Fruit fly (Drosophila melanogaster) whole organism, embryonic: Measurements from ENCODE around the gene Atg14.

ENCODE experiments used
- Ada2b ChIP-seq: fragments of 200-800 bp; sonication (Bioruptor generic); IDR thresholded peaks from 2 replicates; pipeline ENCODE4 v1.3.6; 2022; ENCODE audit warnings: missing biosample characterization, missing genetic modification characterization
- Bteb2 ChIP-seq: fragments of 200-800 bp; sonication (Bioruptor generic); optimal IDR thresholded peaks from 2 replicates; lab custom pipeline; 2016; ENCODE audit warnings: missing biosample characterization, missing genetic modification characterization
- CG14965 ChIP-seq: fragments of 200-800 bp; sonication (Bioruptor generic); optimal IDR thresholded peaks from 2 replicates; lab custom pipeline; 2016; ENCODE audit warnings: missing biosample characterization, missing genetic modification characterization, borderline replicate concordance
- CG15011 ChIP-seq: fragments of 200-800 bp; sonication (Bioruptor generic); optimal IDR thresholded peaks from 3 replicates; lab custom pipeline; 2018; ENCODE audit warnings: missing biosample characterization, mild to moderate bottlenecking, missing genetic modification characterization
- CG15601 ChIP-seq: fragments of 200-800 bp; sonication (Bioruptor generic); optimal IDR thresholded peaks from 3 replicates; lab custom pipeline; 2019; ENCODE audit warnings: missing biosample characterization, mild to moderate bottlenecking, missing genetic modification characterization, moderate library complexity
- CG1647 ChIP-seq: fragments of 200-800 bp; sonication (Bioruptor generic); optimal IDR thresholded peaks from 3 replicates; lab custom pipeline; 2016; ENCODE audit warnings: missing biosample characterization, missing genetic modification characterization
- CG17385 ChIP-seq: fragments of 200-800 bp; sonication (Bioruptor generic); optimal IDR thresholded peaks from 3 replicates; lab custom pipeline; 2018; ENCODE audit warnings: missing biosample characterization, mild to moderate bottlenecking, missing genetic modification characterization
- CG1792 ChIP-seq: fragments of 200-800 bp; sonication (Bioruptor generic); optimal IDR thresholded peaks from 2 replicates; lab custom pipeline; 2016; ENCODE audit warnings: missing biosample characterization, missing genetic modification characterization
- CG2202 ChIP-seq: fragments of 200-800 bp; sonication (Bioruptor generic); optimal IDR thresholded peaks from 2 replicates; lab custom pipeline; 2018; ENCODE audit warnings: missing biosample characterization, mild to moderate bottlenecking, missing genetic modification characterization
- CG3995 ChIP-seq: fragments of 200-800 bp; sonication (Bioruptor generic); optimal IDR thresholded peaks from 3 replicates; lab custom pipeline; 2016; ENCODE audit warnings: missing biosample characterization, missing genetic modification characterization
- CG6254 ChIP-seq: fragments of 200-800 bp; sonication (Bioruptor generic); optimal IDR thresholded peaks from 3 replicates; lab custom pipeline; 2017; ENCODE audit warnings: mild to moderate bottlenecking, missing biosample characterization, missing genetic modification reagents, missing genetic modification characterization
- CG8944 ChIP-seq: fragments of 200-800 bp; sonication (Bioruptor generic); optimal IDR thresholded peaks from 3 replicates; lab custom pipeline; 2016; ENCODE audit warnings: missing biosample characterization, missing genetic modification characterization
- CG9932 ChIP-seq: fragments of 200-800 bp; sonication (Bioruptor generic); IDR thresholded peaks from 2 replicates; pipeline ENCODE4 v1.3.6; 2022; ENCODE audit warnings: missing biosample characterization, missing genetic modification characterization
- D ChIP-seq, 2 experiments: fragments of 200-800 bp in 1 of 2; fragments of >200 bp in 1 of 2; sonication (Bioruptor generic) in 1 of 2; optimal IDR thresholded peaks; 2 replicates in 1 of 2; 3 replicates in 1 of 2; lab custom pipeline; 2017; ENCODE audit warnings: mild to moderate bottlenecking in 1 of 2, missing biosample characterization in 1 of 2, missing genetic modification characterization in 1 of 2, missing genetic modification reagents in 1 of 2
- D19B ChIP-seq: fragments of 200-800 bp; sonication (Bioruptor generic); optimal IDR thresholded peaks from 2 replicates; lab custom pipeline; 2017; ENCODE audit warnings: missing biosample characterization, mild to moderate bottlenecking, missing genetic modification characterization
- Dek ChIP-seq: fragments of 200-800 bp; sonication (Bioruptor generic); optimal IDR thresholded peaks from 3 replicates; lab custom pipeline; 2019; ENCODE audit warnings: missing biosample characterization, mild to moderate bottlenecking, missing genetic modification characterization, moderate library complexity
- Dp ChIP-seq: fragments of 200-800 bp; sonication (Bioruptor generic); optimal IDR thresholded peaks from 2 replicates; lab custom pipeline; 2018; ENCODE audit warnings: missing biosample characterization, mild to moderate bottlenecking, missing genetic modification characterization, moderate library complexity
- Elba2 ChIP-seq: fragments of 200-800 bp; sonication (Bioruptor generic); optimal IDR thresholded peaks from 3 replicates; lab custom pipeline; 2016; ENCODE audit warnings: missing biosample characterization, missing genetic modification characterization
- Ets97D ChIP-seq: fragments of 200-800 bp; sonication (Bioruptor generic); optimal IDR thresholded peaks from 3 replicates; lab custom pipeline; 2016; ENCODE audit warnings: missing biosample characterization, missing genetic modification characterization
- Meics ChIP-seq: fragments of 200-800 bp; sonication (Bioruptor generic); optimal IDR thresholded peaks from 2 replicates; lab custom pipeline; 2017; ENCODE audit warnings: missing biosample characterization, mild to moderate bottlenecking, missing genetic modification characterization
- Nf-YB ChIP-seq: fragments of 200-800 bp; sonication (Bioruptor generic); optimal IDR thresholded peaks from 3 replicates; lab custom pipeline; 2019; ENCODE audit warnings: missing biosample characterization, mild to moderate bottlenecking, missing genetic modification characterization, moderate library complexity
- Side ChIP-seq: fragments of 200-800 bp; sonication (Bioruptor generic); optimal IDR thresholded peaks from 2 replicates; lab custom pipeline; 2016; ENCODE audit warnings: missing biosample characterization, missing genetic modification characterization
- Ssrp ChIP-seq: fragments of 200-800 bp; sonication (Bioruptor generic); optimal IDR thresholded peaks from 2 replicates; lab custom pipeline; 2018; ENCODE audit warnings: missing biosample characterization, mild to moderate bottlenecking, missing genetic modification characterization, moderate library complexity
- Tbp ChIP-seq: fragments of >200 bp; optimal IDR thresholded peaks from 2 replicates; lab custom pipeline; 2018; ENCODE audit warnings: missing biosample characterization, missing genetic modification characterization
- ara ChIP-seq: fragments of 200-800 bp; sonication (Bioruptor generic); IDR thresholded peaks from 2 replicates; pipeline ENCODE4 v1.3.6; 2022; ENCODE audit warnings: missing biosample characterization, missing genetic modification characterization
- ase ChIP-seq: fragments of 200-800 bp; sonication (Bioruptor generic); IDR thresholded peaks from 3 replicates; pipeline ENCODE4 v1.3.6; 2022; ENCODE audit warnings: missing biosample characterization, missing genetic modification characterization
- cato ChIP-seq: fragments of 200-800 bp; sonication (Bioruptor generic); optimal IDR thresholded peaks from 2 replicates; lab custom pipeline; 2016; ENCODE audit warnings: missing biosample characterization, missing genetic modification characterization, borderline replicate concordance
- chif ChIP-seq, 2 experiments: fragments of 200-800 bp; sonication (Bioruptor generic); optimal IDR thresholded peaks; 3 replicates each; lab custom pipeline; 2016; ENCODE audit warnings: missing biosample characterization in 2 of 2, missing genetic modification characterization in 2 of 2
- corto ChIP-seq: fragments of 200-800 bp; sonication (Bioruptor generic); optimal IDR thresholded peaks from 2 replicates; lab custom pipeline; 2016; ENCODE audit warnings: missing biosample characterization, mild to moderate bottlenecking, missing genetic modification characterization, moderate library complexity
- esg ChIP-seq: fragments of 200-800 bp; sonication (Bioruptor generic); conservative IDR thresholded peaks from 2 replicates; pipeline ENCODE4 v1.3.6; 2022; ENCODE audit warnings: missing biosample characterization, missing genetic modification characterization
- fd64A ChIP-seq: fragments of 200-800 bp; sonication (Bioruptor generic); optimal IDR thresholded peaks from 3 replicates; lab custom pipeline; 2018; ENCODE audit warnings: missing biosample characterization, mild to moderate bottlenecking, missing genetic modification characterization
- fd96Cb ChIP-seq: fragments of 200-800 bp; sonication (Bioruptor generic); optimal IDR thresholded peaks from 2 replicates; lab custom pipeline; 2018; ENCODE audit warnings: missing biosample characterization, mild to moderate bottlenecking, missing genetic modification characterization, moderate library complexity
- grn ChIP-seq: fragments of 200-800 bp; sonication (Bioruptor generic); optimal IDR thresholded peaks from 3 replicates; lab custom pipeline; 2017; ENCODE audit warnings: missing biosample characterization, missing genetic modification characterization
- gsb ChIP-seq: fragments of 200-800 bp; sonication (Bioruptor generic); IDR thresholded peaks from 2 replicates; pipeline ENCODE4 v1.3.6; 2022; ENCODE audit warnings: missing biosample characterization, missing genetic modification characterization
- gsb-n ChIP-seq: fragments of 200-800 bp; sonication (Bioruptor generic); optimal IDR thresholded peaks from 3 replicates; lab custom pipeline; 2018; ENCODE audit warnings: missing biosample characterization, mild to moderate bottlenecking, missing genetic modification characterization
- gt ChIP-seq: fragments of 200-800 bp; sonication (Bioruptor generic); IDR thresholded peaks from 2 replicates; pipeline ENCODE4 v1.3.6; 2022; ENCODE audit warnings: missing biosample characterization, missing genetic modification characterization
- jing ChIP-seq: fragments of 200-800 bp; sonication (Bioruptor generic); optimal IDR thresholded peaks from 2 replicates; lab custom pipeline; 2018; ENCODE audit warnings: missing biosample characterization, mild to moderate bottlenecking, missing genetic modification characterization
- jumu ChIP-seq: fragments of 200-800 bp; sonication (Bioruptor generic); optimal IDR thresholded peaks from 3 replicates; lab custom pipeline; 2016; ENCODE audit warnings: missing biosample characterization, missing genetic modification characterization
- lola ChIP-seq, 3 experiments: fragments of >200 bp in 2 of 3; fragments of 200-800 bp in 1 of 3; sonication (Bioruptor generic) in 1 of 3; optimal IDR thresholded peaks; 2 replicates each; lab custom pipeline; 2017 to 2019; ENCODE audit warnings: missing biosample characterization in 3 of 3, missing genetic modification characterization in 3 of 3, mild to moderate bottlenecking in 1 of 3, moderate library complexity in 1 of 3
- p53 ChIP-seq: fragments of 200-800 bp; sonication (Bioruptor generic); optimal IDR thresholded peaks from 2 replicates; lab custom pipeline; 2016; ENCODE audit warnings: missing biosample characterization, missing genetic modification characterization
- pan ChIP-seq, 4 experiments: fragments of >200 bp in 3 of 4; fragments of 200-800 bp in 1 of 4; sonication (Bioruptor generic) in 1 of 4; optimal IDR thresholded peaks in 3 of 4; IDR thresholded peaks in 1 of 4; 2 replicates each; pipeline versions ENCODE4 v1.3.6 to Lab custom; 2017 to 2022; ENCODE audit warnings: missing biosample characterization in 2 of 4, missing genetic modification characterization in 2 of 4, mixed read lengths in 1 of 4
- peb ChIP-seq: fragments of 200-800 bp; sonication (Bioruptor generic); IDR thresholded peaks from 2 replicates; pipeline ENCODE4 v1.3.6; 2022; ENCODE audit warnings: missing biosample characterization, missing genetic modification characterization
- prd ChIP-seq, 3 experiments: fragments of >200 bp in 2 of 3; fragments of 200-800 bp in 1 of 3; sonication (Bioruptor generic) in 1 of 3; optimal IDR thresholded peaks in 2 of 3; IDR thresholded peaks in 1 of 3; 2 replicates in 2 of 3; 3 replicates in 1 of 3; pipeline versions ENCODE4 v1.3.6 to Lab custom; 2017 to 2022; ENCODE audit warnings: missing biosample characterization in 1 of 3, missing genetic modification characterization in 1 of 3
- pzg ChIP-seq: fragments of 200-800 bp; sonication (Bioruptor generic); optimal IDR thresholded peaks from 3 replicates; lab custom pipeline; 2018; ENCODE audit warnings: missing biosample characterization, mild to moderate bottlenecking, missing genetic modification characterization, moderate library complexity
- scrt ChIP-seq: fragments of 200-800 bp; sonication (Bioruptor generic); optimal IDR thresholded peaks from 2 replicates; lab custom pipeline; 2018; ENCODE audit warnings: missing biosample characterization, mild to moderate bottlenecking, missing genetic modification characterization, moderate library complexity
- sd ChIP-seq: fragments of 200-800 bp; sonication (Bioruptor generic); optimal IDR thresholded peaks from 3 replicates; lab custom pipeline; 2018; ENCODE audit warnings: missing biosample characterization, mild to moderate bottlenecking, missing genetic modification characterization, moderate library complexity
- sob ChIP-seq: fragments of 200-800 bp; sonication (Bioruptor generic); IDR thresholded peaks from 2 replicates; pipeline ENCODE4 v1.3.6; 2022; ENCODE audit warnings: missing biosample characterization, missing genetic modification characterization
- tap ChIP-seq: fragments of 200-800 bp; optimal IDR thresholded peaks from 3 replicates; lab custom pipeline; 2019; ENCODE audit warnings: missing biosample characterization, mild to moderate bottlenecking, missing genetic modification characterization, moderate library complexity
- ttk ChIP-seq: fragments of 200-800 bp; sonication (Bioruptor generic); IDR thresholded peaks from 2 replicates; pipeline ENCODE4 v2.1.2; 2022; ENCODE audit warnings: missing biosample characterization, missing genetic modification characterization
- tup ChIP-seq: fragments of 200-800 bp; sonication (Bioruptor generic); optimal IDR thresholded peaks from 2 replicates; lab custom pipeline; 2016; ENCODE audit warnings: missing biosample characterization, mild to moderate bottlenecking, missing genetic modification characterization, moderate library complexity

The Atg14 gene

dm6 chr3R:29089662-29090007 lies 26.6 kb upstream of the Atg14 start (continued):
- TF ChIP-seq gsb-n (tag; lab: Kevin White, UChicago) (no peak), CG8944 (GFP tag; lab: Kevin White, UChicago) (peak; percentile 35), esg (no peak), D (optimal IDR thresholded peaks at IDR 0.05; lab: Kevin White, UChicago) (no peak), D (GFP tag; optimal IDR thresholded peaks at IDR 0.05; lab: Kevin White, UChicago) (no peak), CG15011 (GFP tag; lab: Kevin White, UChicago) (peak; percentile 28), gsb (peak; percentile 25; the same call in 1 of the 2 replicates), sd (tag; lab: Kevin White, UChicago) (no peak), CG3995 (no peak), CG1792 (no peak), Bteb2 (GFP tag; lab: Kevin White, UChicago) (no peak), Elba2 (GFP tag; lab: Kevin White, UChicago) (no peak), peb (GFP tag; lab: Robert Waterston, UW) (peak; percentile 43; the same call in 1 of the 2 replicates), sob (GFP tag; lab: Robert Waterston, UW) (no peak), ase (GFP tag; lab: Robert Waterston, UW) (no peak), ttk (no peak), CG15601 (tag; lab: Kevin White, UChicago) (no peak), CG17385 (GFP tag; lab: Kevin White, UChicago) (no peak), Nf-YB (no peak), pan (optimal IDR thresholded peaks at IDR 0.05; lab: Kevin White, UChicago) (no peak), pan (GFP tag; optimal IDR thresholded peaks at IDR 0.05 in 1 of 2, IDR thresholded peaks at IDR 0.05 in 1 of 2) (no peak), D19B (GFP tag; lab: Kevin White, UChicago) (peak; percentile 27), Side (GFP tag; lab: Kevin White, UChicago) (no peak), chif (GFP tag; optimal IDR thresholded peaks at IDR 0.05; lab: Kevin White, UChicago) (peak in 1 of 2 experiments; percentile 41), lola (GFP tag; optimal IDR thresholded peaks at IDR 0.05; lab: Kevin White, UChicago) (no peak), Meics (GFP tag; lab: Kevin White, UChicago) (peak; percentile 53), prd (optimal IDR thresholded peaks at IDR 0.05; lab: Kevin White, UChicago) (no peak), prd (GFP tag; IDR thresholded peaks at IDR 0.05; lab: Robert Waterston, UW) (peak; percentile 65; the same call in 1 of the 3 replicates), fd96Cb (tag; lab: Kevin White, UChicago) (peak; percentile 46), tap (no peak), grn (no peak), jumu (GFP tag; lab: Kevin White, UChicago) (peak; percentile 47), scrt (GFP tag; lab: Kevin White, UChicago) (peak; percentile 43), CG14965 (GFP tag; lab: Kevin White, UChicago) (no peak), Dek (tag; lab: Kevin White, UChicago) (no peak), fd64A (no peak), Ada2b (GFP tag; lab: Robert Waterston, UW) (peak; percentile 44; the same call in 1 of the 2 replicates), CG2202 (tag; lab: Kevin White, UChicago) (no peak), tup (GFP tag; lab: Kevin White, UChicago) (no peak), ara (GFP tag; lab: Robert Waterston, UW) (no peak), p53 (GFP tag; lab: Kevin White, UChicago) (no peak), Tbp (GFP tag; lab: Kevin White, UChicago) (no peak), jing (GFP tag; lab: Kevin White, UChicago) (no peak), CG1647 (no peak), Ssrp (no peak), corto (GFP tag; lab: Kevin White, UChicago) (no peak), pzg (GFP tag; lab: Kevin White, UChicago) (no peak), Dp (GFP tag; lab: Kevin White, UChicago) (no peak), cato (GFP tag; lab: Kevin White, UChicago) (no peak), gt (GFP tag; lab: Robert Waterston, UW) (no peak), Ets97D (GFP tag; lab: Kevin White, UChicago) (no peak), CG9932 (GFP tag; lab: Robert Waterston, UW) (no peak), CG6254 (GFP tag; lab: Kevin White, UChicago) (no peak)
